Fruit fly (Drosophila melanogaster) whole organism, embryonic: ENCODE measurements around the gene TfIIS.

Experiments used
- Ada2b ChIP-seq: fragments of 200-800 bp; sonication (Bioruptor generic); IDR thresholded peaks from 2 replicates; pipeline ENCODE4 v1.3.6; 2022; ENCODE audit warnings: missing biosample characterization, missing genetic modification characterization
- CG10431 ChIP-seq: fragments of 200-800 bp; sonication (Bioruptor generic); optimal IDR thresholded peaks from 3 replicates; lab custom pipeline; 2018; ENCODE audit warnings: missing biosample characterization, mild to moderate bottlenecking, missing genetic modification characterization
- CG10543 ChIP-seq: fragments of 200-800 bp; sonication (Bioruptor generic); optimal IDR thresholded peaks from 3 replicates; lab custom pipeline; 2017; ENCODE audit warnings: missing biosample characterization, mild to moderate bottlenecking, missing genetic modification characterization, moderate library complexity
- CG10654 ChIP-seq: fragments of 200-800 bp; sonication (Bioruptor generic); optimal IDR thresholded peaks from 2 replicates; lab custom pipeline; 2016; ENCODE audit warnings: missing biosample characterization, missing genetic modification characterization
- CG11504 ChIP-seq: fragments of 200-800 bp; sonication (Bioruptor generic); optimal IDR thresholded peaks from 3 replicates; lab custom pipeline; 2019; ENCODE audit warnings: missing biosample characterization, mild to moderate bottlenecking, missing genetic modification characterization, moderate library complexity
- CG11696 ChIP-seq: fragments of 200-800 bp; sonication (Bioruptor generic); IDR thresholded peaks from 2 replicates; pipeline ENCODE4 v1.3.6; 2022; ENCODE audit warnings: missing biosample characterization, missing genetic modification characterization
- CG12219 ChIP-seq: fragments of 200-800 bp; sonication (Bioruptor generic); optimal IDR thresholded peaks from 3 replicates; lab custom pipeline; 2018; ENCODE audit warnings: missing biosample characterization, mild to moderate bottlenecking, missing genetic modification characterization
- CG13287 ChIP-seq: fragments of 200-800 bp; sonication (Bioruptor generic); IDR thresholded peaks from 2 replicates; pipeline ENCODE4 v1.3.6; 2022; ENCODE audit warnings: missing biosample characterization, missing genetic modification characterization; ENCODE audit not compliant: partially characterized antibody
- CG15073 ChIP-seq: fragments of 200-800 bp; sonication (Bioruptor generic); optimal IDR thresholded peaks from 2 replicates; lab custom pipeline; 2016; ENCODE audit warnings: missing biosample characterization, missing genetic modification characterization
- CG15601 ChIP-seq: fragments of 200-800 bp; sonication (Bioruptor generic); optimal IDR thresholded peaks from 3 replicates; lab custom pipeline; 2019; ENCODE audit warnings: missing biosample characterization, mild to moderate bottlenecking, missing genetic modification characterization, moderate library complexity
- CG1647 ChIP-seq: fragments of 200-800 bp; sonication (Bioruptor generic); optimal IDR thresholded peaks from 3 replicates; lab custom pipeline; 2016; ENCODE audit warnings: missing biosample characterization, missing genetic modification characterization
- CG16813 ChIP-seq: fragments of 200-800 bp; sonication (Bioruptor generic); IDR thresholded peaks from 3 replicates; pipeline ENCODE4 v1.3.6; 2022; ENCODE audit warnings: missing biosample characterization, missing genetic modification characterization; ENCODE audit not compliant: partially characterized antibody
- CG17829 ChIP-seq: fragments of 200-800 bp; optimal IDR thresholded peaks from 2 replicates; lab custom pipeline; 2019; ENCODE audit warnings: missing biosample characterization, mild to moderate bottlenecking, missing genetic modification characterization, moderate library complexity
- CG2116 ChIP-seq: fragments of 200-800 bp; sonication (Bioruptor generic); optimal IDR thresholded peaks from 3 replicates; lab custom pipeline; 2018; ENCODE audit warnings: missing biosample characterization, mild to moderate bottlenecking, missing genetic modification characterization
- CG30020 ChIP-seq: fragments of 200-800 bp; optimal IDR thresholded peaks from 2 replicates; lab custom pipeline; 2019; ENCODE audit warnings: missing biosample characterization, mild to moderate bottlenecking, missing genetic modification characterization, moderate library complexity
- CG31365 ChIP-seq: fragments of 200-800 bp; sonication (Bioruptor generic); optimal IDR thresholded peaks from 2 replicates; lab custom pipeline; 2018; ENCODE audit warnings: missing biosample characterization, mild to moderate bottlenecking, missing genetic modification characterization
- CG31441 ChIP-seq: fragments of 200-800 bp; sonication (Bioruptor generic); IDR thresholded peaks from 2 replicates; pipeline ENCODE4 v1.3.6; 2022; ENCODE audit warnings: missing biosample characterization, missing genetic modification characterization
- CG34422 ChIP-seq: fragments of 200-800 bp; sonication (Bioruptor generic); IDR thresholded peaks from 3 replicates; pipeline ENCODE4 v1.3.6; 2022; ENCODE audit warnings: missing biosample characterization, missing genetic modification characterization
- CG3838 ChIP-seq: fragments of 200-800 bp; sonication (Bioruptor generic); optimal IDR thresholded peaks from 3 replicates; lab custom pipeline; 2016; ENCODE audit warnings: missing biosample characterization, missing genetic modification characterization
- CG4617 ChIP-seq: fragments of 200-800 bp; sonication (Bioruptor generic); optimal IDR thresholded peaks from 3 replicates; lab custom pipeline; 2016; ENCODE audit warnings: missing biosample characterization, missing genetic modification characterization, borderline replicate concordance
- CG6791 ChIP-seq: fragments of 200-800 bp; sonication (Bioruptor generic); IDR thresholded peaks from 3 replicates; pipeline ENCODE4 v1.3.6; 2022; ENCODE audit warnings: missing biosample characterization, missing genetic modification characterization; ENCODE audit not compliant: partially characterized antibody
- CG7357 ChIP-seq: fragments of 200-800 bp; sonication (Bioruptor generic); IDR thresholded peaks from 3 replicates; pipeline ENCODE4 v1.3.6; 2022; ENCODE audit warnings: missing biosample characterization, missing genetic modification characterization
- CG7928 ChIP-seq: fragments of 200-800 bp; sonication (Bioruptor generic); optimal IDR thresholded peaks from 2 replicates; lab custom pipeline; 2017; ENCODE audit warnings: missing biosample characterization, mild to moderate bottlenecking, missing genetic modification characterization
- CG8290 ChIP-seq, 3 experiments: fragments of 200-800 bp; sonication (Bioruptor generic); optimal IDR thresholded peaks; 2 replicates each; lab custom pipeline; 2016 to 2019; ENCODE audit warnings: missing biosample characterization in 3 of 3, missing genetic modification characterization in 3 of 3, mild to moderate bottlenecking in 2 of 3, moderate library complexity in 1 of 3
- CHES-1-like ChIP-seq: fragments of 200-800 bp; sonication (Bioruptor generic); optimal IDR thresholded peaks from 2 replicates; lab custom pipeline; 2016; ENCODE audit warnings: missing biosample characterization, missing genetic modification characterization
- Dbx ChIP-seq: fragments of 200-800 bp; sonication (Bioruptor generic); IDR thresholded peaks from 3 replicates; pipeline ENCODE4 v1.3.6; 2022; ENCODE audit warnings: missing biosample characterization, missing genetic modification characterization
- Dip3 ChIP-seq: fragments of 200-800 bp; sonication (Bioruptor generic); optimal IDR thresholded peaks from 3 replicates; lab custom pipeline; 2016; ENCODE audit warnings: missing biosample characterization, missing genetic modification characterization
- Ets65A ChIP-seq: fragments of 200-800 bp; sonication (Bioruptor generic); peaks from one replicate; lab custom pipeline; 2016; ENCODE audit warnings: missing biosample characterization, missing genetic modification characterization
- NK7.1 ChIP-seq: fragments of 200-800 bp; sonication (Bioruptor generic); optimal IDR thresholded peaks from 3 replicates; lab custom pipeline; 2016; ENCODE audit warnings: missing biosample characterization, missing genetic modification characterization
- Opbp ChIP-seq: fragments of 200-800 bp; sonication (Bioruptor generic); IDR thresholded peaks from 3 replicates; pipeline ENCODE4 v1.3.6; 2022; ENCODE audit warnings: missing biosample characterization, missing genetic modification characterization; ENCODE audit not compliant: partially characterized antibody
- ara ChIP-seq: fragments of 200-800 bp; sonication (Bioruptor generic); IDR thresholded peaks from 2 replicates; pipeline ENCODE4 v1.3.6; 2022; ENCODE audit warnings: missing biosample characterization, missing genetic modification characterization
- bsh ChIP-seq, 2 experiments: fragments of 200-800 bp; sonication (Bioruptor generic); optimal IDR thresholded peaks; 2 replicates each; lab custom pipeline; 2017 to 2018; ENCODE audit warnings: mild to moderate bottlenecking in 2 of 2, missing biosample characterization in 2 of 2, missing genetic modification characterization in 2 of 2, moderate library complexity in 1 of 2
- btn ChIP-seq: fragments of 200-800 bp; sonication (Bioruptor generic); optimal IDR thresholded peaks from 2 replicates; lab custom pipeline; 2016; ENCODE audit warnings: missing biosample characterization, missing genetic modification characterization
- cg ChIP-seq: fragments of 200-800 bp; sonication (Bioruptor generic); optimal IDR thresholded peaks from 3 replicates; lab custom pipeline; 2019; ENCODE audit warnings: missing biosample characterization, mild to moderate bottlenecking, missing genetic modification characterization, moderate library complexity
- cwo ChIP-seq: fragments of 200-800 bp; sonication (Bioruptor generic); optimal IDR thresholded peaks from 3 replicates; lab custom pipeline; 2017; ENCODE audit warnings: missing biosample characterization, missing genetic modification characterization, mild to moderate bottlenecking, moderate library complexity, missing genetic modification reagents
- dimm ChIP-seq: fragments of 200-800 bp; sonication (Bioruptor generic); IDR thresholded peaks from 2 replicates; pipeline ENCODE4 v1.3.6; 2022; ENCODE audit warnings: missing biosample characterization, missing genetic modification characterization
- emc ChIP-seq: fragments of 200-800 bp; sonication (Bioruptor generic); optimal IDR thresholded peaks from 2 replicates; lab custom pipeline; 2016; ENCODE audit warnings: missing biosample characterization, missing genetic modification characterization
- fru ChIP-seq: fragments of >200 bp; optimal IDR thresholded peaks from 2 replicates; lab custom pipeline; 2017
- hbn ChIP-seq: fragments of 200-800 bp; sonication (Bioruptor generic); IDR thresholded peaks from 2 replicates; pipeline ENCODE4 v1.3.6; 2022; ENCODE audit warnings: missing biosample characterization, missing genetic modification characterization; ENCODE audit not compliant: partially characterized antibody
- hth ChIP-seq: fragments of >200 bp; optimal IDR thresholded peaks from 2 replicates; lab custom pipeline; 2017; ENCODE audit warnings: inconsistent platforms
- kah ChIP-seq: fragments of 200-800 bp; sonication (Bioruptor generic); optimal IDR thresholded peaks from 2 replicates; lab custom pipeline; 2018; ENCODE audit warnings: missing biosample characterization, mild to moderate bottlenecking, missing genetic modification characterization
- lab ChIP-seq: fragments of 200-800 bp; sonication (Bioruptor generic); optimal IDR thresholded peaks from 3 replicates; lab custom pipeline; 2017; ENCODE audit warnings: missing biosample characterization, missing genetic modification characterization, mild to moderate bottlenecking, moderate library complexity, missing genetic modification reagents
- pita ChIP-seq: fragments of 200-800 bp; sonication (Bioruptor generic); optimal IDR thresholded peaks from 2 replicates; lab custom pipeline; 2017; ENCODE audit warnings: missing biosample characterization, mild to moderate bottlenecking, missing genetic modification characterization
- slou ChIP-seq: fragments of 200-800 bp; sonication (Bioruptor generic); optimal IDR thresholded peaks from 3 replicates; lab custom pipeline; 2016; ENCODE audit warnings: missing biosample characterization, missing genetic modification characterization
- stwl ChIP-seq: fragments of 200-800 bp; sonication (Bioruptor generic); optimal IDR thresholded peaks from 3 replicates; lab custom pipeline; 2018; ENCODE audit warnings: missing biosample characterization, mild to moderate bottlenecking, missing genetic modification characterization, moderate library complexity
- tin ChIP-seq: fragments of 200-800 bp; sonication (Bioruptor generic); optimal IDR thresholded peaks from 3 replicates; lab custom pipeline; 2016; ENCODE audit warnings: missing biosample characterization, missing genetic modification characterization

TfIIS gene

dm6 chr2L:15057225-15058117, 3.1 kb downstream of the TfIIS start, which contains the start of gene ck (continued):
- TF ChIP-seq CG16813 (GFP tag; lab: Robert Waterston, UW) (peak; percentile 74), btn (GFP tag; lab: Kevin White, UChicago) (no peak), cwo (GFP tag; lab: Kevin White, UChicago) (no peak), CG17829 (tag; lab: Kevin White, UChicago) (peak; percentile 39), ara (GFP tag; lab: Robert Waterston, UW) (no peak), CG4617 (GFP tag; lab: Kevin White, UChicago) (peak; percentile 13), fru (lab: Kevin White, UChicago) (no peak), CG31365 (tag; lab: Kevin White, UChicago) (peak; percentile 77), CG13287 (GFP tag; lab: Robert Waterston, UW) (peak; percentile 74), stwl (tag; lab: Kevin White, UChicago) (peak; percentile 92), CG15601 (peak; percentile 1), CG10431 (GFP tag; lab: Kevin White, UChicago) (no peak), CG3838 (GFP tag; lab: Kevin White, UChicago) (no peak), Dbx (GFP tag; lab: Robert Waterston, UW) (no peak), lab (peak; percentile 9), tin (GFP tag; lab: Kevin White, UChicago) (no peak), pita (GFP tag; lab: Kevin White, UChicago) (no peak), CG1647 (GFP tag; lab: Kevin White, UChicago) (no peak), CHES-1-like (GFP tag; lab: Kevin White, UChicago) (no peak), cg (GFP tag; lab: Kevin White, UChicago) (peak; percentile 46), kah (GFP tag; lab: Kevin White, UChicago) (peak; percentile 70), CG6791 (GFP tag; lab: Robert Waterston, UW) (peak; percentile 85), CG15073 (GFP tag; lab: Kevin White, UChicago) (no peak), Opbp (GFP tag; lab: Robert Waterston, UW) (peak; percentile 68; the same call in 2 of the 3 replicates), hth (lab: Kevin White, UChicago) (no peak), CG30020 (tag; lab: Kevin White, UChicago) (peak; percentile 22), CG7357 (GFP tag; lab: Robert Waterston, UW) (no peak), hbn (GFP tag; lab: Robert Waterston, UW) (peak; percentile 66), dimm (GFP tag; lab: Robert Waterston, UW) (no peak), CG10654 (GFP tag; lab: Kevin White, UChicago) (no peak), CG34422 (GFP tag; lab: Robert Waterston, UW) (no peak), CG8290 (GFP tag; optimal IDR thresholded peaks at IDR 0.05; lab: Kevin White, UChicago) (peak; percentile 67), CG8290 (tag; optimal IDR thresholded peaks at IDR 0.05; lab: Kevin White, UChicago) (peak; percentile 20 to 77)

DNA sequence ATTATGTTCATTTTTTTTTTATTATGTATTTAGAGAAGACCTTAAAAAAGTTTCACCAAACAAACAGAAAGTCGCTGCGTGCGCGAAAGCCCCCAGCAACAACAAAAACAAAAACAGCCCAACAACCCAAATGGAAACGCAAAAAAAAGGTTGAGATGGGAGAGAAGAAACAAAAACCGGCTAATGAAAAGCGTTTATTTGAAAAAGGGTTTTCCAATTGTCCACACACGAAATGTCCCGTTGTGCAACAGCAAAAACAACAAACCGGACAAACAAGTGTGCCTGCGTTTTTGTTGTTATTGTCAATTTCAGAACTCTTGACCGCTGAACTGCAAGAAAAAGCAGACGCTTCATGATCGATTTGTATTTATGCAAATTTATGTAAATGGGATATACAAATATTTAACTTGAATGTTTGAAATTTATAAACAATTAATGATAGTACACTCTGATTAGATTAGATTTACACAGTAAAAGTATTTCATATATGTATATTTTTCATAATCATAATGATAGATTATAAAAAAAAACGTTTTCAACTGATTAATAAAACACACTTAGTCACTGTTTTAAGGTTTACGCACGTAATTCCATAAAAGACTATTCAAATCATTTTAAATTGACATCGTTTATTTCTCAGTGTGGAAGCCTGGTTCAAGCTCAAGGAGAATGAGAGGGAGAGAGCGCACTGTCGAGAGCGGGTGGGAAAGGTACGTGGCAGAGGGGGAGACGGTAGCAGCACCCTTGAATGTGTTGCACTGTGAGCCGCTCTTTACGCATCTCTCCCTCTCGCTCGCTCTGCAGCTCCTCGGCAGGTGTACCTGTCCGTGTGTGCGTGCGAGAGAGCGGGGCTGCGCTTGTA, 4.0 kb downstream of the TfIIS start:
- TF ChIP-seq CG12219, result peak; percentile 53
- TF ChIP-seq CG11696 (GFP tag; lab: Robert Waterston, UW), result no peak
- no peak for TF ChIP-seq emc (GFP tag; lab: Kevin White, UChicago)
- TF ChIP-seq CG11504 (tag; lab: Kevin White, UChicago), result peak; percentile 85
- peak; percentile 89 for TF ChIP-seq CG31441 (GFP tag; lab: Robert Waterston, UW)
- TF ChIP-seq Ets65A (GFP tag; lab: Kevin White, UChicago), result peak; percentile 89
- TF ChIP-seq NK7.1 (GFP tag; lab: Kevin White, UChicago), result no peak
- peak; percentile 67; the same call in 1 of the 2 replicates for TF ChIP-seq Ada2b (GFP tag; lab: Robert Waterston, UW)
- no peak for TF ChIP-seq CG7928 (GFP tag; lab: Kevin White, UChicago)
- peak; percentile 26 for TF ChIP-seq CG2116 (GFP tag; lab: Kevin White, UChicago)
- peak; percentile 57 to 76 for TF ChIP-seq bsh (GFP tag; optimal IDR thresholded peaks at IDR 0.05; lab: Kevin White, UChicago)
- peak; percentile 10 for TF ChIP-seq Dip3 (GFP tag; lab: Kevin White, UChicago)
- peak; percentile 10 for TF ChIP-seq CG10543
- peak; percentile 14 for TF ChIP-seq slou (GFP tag; lab: Kevin White, UChicago)
